Fruit fly (Drosophila melanogaster) whole organism, embryonic: ENCODE results near the gene CG4593.

Experiments used
- Antp ChIP-seq: fragments of 200-800 bp; sonication (Bioruptor generic); optimal IDR thresholded peaks from 3 replicates; lab custom pipeline; 2016; ENCODE audit warnings: missing biosample characterization, missing genetic modification characterization
- Atf6 ChIP-seq: fragments of 200-800 bp; sonication (Bioruptor generic); IDR thresholded peaks from 2 replicates; pipeline ENCODE4 v1.3.6; 2022; ENCODE audit warnings: missing biosample characterization, missing genetic modification characterization
- Bteb2 ChIP-seq: fragments of 200-800 bp; sonication (Bioruptor generic); optimal IDR thresholded peaks from 2 replicates; lab custom pipeline; 2016; ENCODE audit warnings: missing biosample characterization, missing genetic modification characterization
- CG10543 ChIP-seq: fragments of 200-800 bp; sonication (Bioruptor generic); optimal IDR thresholded peaks from 3 replicates; lab custom pipeline; 2017; ENCODE audit warnings: missing biosample characterization, mild to moderate bottlenecking, missing genetic modification characterization, moderate library complexity
- CG11093 ChIP-seq: fragments of 200-800 bp; sonication (Bioruptor generic); IDR thresholded peaks from 3 replicates; pipeline ENCODE4 v1.3.6; 2022; ENCODE audit warnings: missing biosample characterization, missing genetic modification characterization
- CG12659 ChIP-seq: fragments of 200-800 bp; sonication (Bioruptor generic); optimal IDR thresholded peaks from 3 replicates; lab custom pipeline; 2017; ENCODE audit warnings: mild to moderate bottlenecking, missing biosample characterization, missing genetic modification reagents, missing genetic modification characterization
- CG16815 ChIP-seq: fragments of 200-800 bp; sonication (Bioruptor generic); optimal IDR thresholded peaks from 3 replicates; lab custom pipeline; 2017; ENCODE audit warnings: missing biosample characterization, mild to moderate bottlenecking, missing genetic modification characterization
- CG18011 ChIP-seq: fragments of 200-800 bp; sonication (Bioruptor generic); optimal IDR thresholded peaks from 2 replicates; lab custom pipeline; 2017; ENCODE audit warnings: missing biosample characterization, missing genetic modification characterization, mild to moderate bottlenecking, moderate library complexity, missing genotype
- CG18599 ChIP-seq: fragments of 200-800 bp; sonication (Bioruptor generic); optimal IDR thresholded peaks from 3 replicates; lab custom pipeline; 2017; ENCODE audit warnings: missing biosample characterization, missing genetic modification characterization, mild to moderate bottlenecking, moderate library complexity, missing genetic modification reagents
- CG18764 ChIP-seq: fragments of 200-800 bp; sonication (Bioruptor generic); optimal IDR thresholded peaks from 3 replicates; lab custom pipeline; 2016; ENCODE audit warnings: missing biosample characterization, missing genetic modification characterization
- CG2120 ChIP-seq: fragments of 200-800 bp; sonication (Bioruptor generic); optimal IDR thresholded peaks from 3 replicates; lab custom pipeline; 2016; ENCODE audit warnings: missing biosample characterization, missing genetic modification characterization
- CG2199 ChIP-seq: fragments of 200-800 bp; sonication (Bioruptor generic); IDR thresholded peaks from 3 replicates; pipeline ENCODE4 v1.3.6; 2022; ENCODE audit warnings: missing biosample characterization, missing genetic modification characterization
- CG34376 ChIP-seq: fragments of 200-800 bp; sonication (Bioruptor generic); optimal IDR thresholded peaks from 2 replicates; lab custom pipeline; 2018; ENCODE audit warnings: missing biosample characterization, mild to moderate bottlenecking, missing genetic modification characterization
- CG4820 ChIP-seq: fragments of 200-800 bp; sonication (Bioruptor generic); optimal IDR thresholded peaks from 3 replicates; lab custom pipeline; 2016; ENCODE audit warnings: missing biosample characterization, missing genetic modification characterization
- CG5180 ChIP-seq: fragments of 200-800 bp; sonication (Bioruptor generic); optimal IDR thresholded peaks from 3 replicates; lab custom pipeline; 2017; ENCODE audit warnings: missing biosample characterization, missing genetic modification characterization, mild to moderate bottlenecking, moderate library complexity, missing genetic modification reagents
- CG7745 ChIP-seq: fragments of 200-800 bp; sonication (Bioruptor generic); optimal IDR thresholded peaks from 2 replicates; lab custom pipeline; 2018; ENCODE audit warnings: missing biosample characterization, mild to moderate bottlenecking, missing genetic modification characterization, moderate library complexity
- CG7987 ChIP-seq: fragments of 200-800 bp; sonication (Bioruptor generic); optimal IDR thresholded peaks from 2 replicates; lab custom pipeline; 2018; ENCODE audit warnings: missing biosample characterization, mild to moderate bottlenecking, missing genetic modification characterization, moderate library complexity
- CG8924 ChIP-seq: fragments of 200-800 bp; optimal IDR thresholded peaks from 3 replicates; lab custom pipeline; 2019; ENCODE audit warnings: missing biosample characterization, mild to moderate bottlenecking, missing genetic modification characterization, moderate library complexity
- CG9609 ChIP-seq: fragments of 200-800 bp; sonication (Bioruptor generic); optimal IDR thresholded peaks from 3 replicates; lab custom pipeline; 2016; ENCODE audit warnings: missing biosample characterization, missing genetic modification characterization
- CG9932 ChIP-seq: fragments of 200-800 bp; sonication (Bioruptor generic); IDR thresholded peaks from 2 replicates; pipeline ENCODE4 v1.3.6; 2022; ENCODE audit warnings: missing biosample characterization, missing genetic modification characterization
- Deaf1 ChIP-seq: fragments of 200-800 bp; optimal IDR thresholded peaks from 3 replicates; lab custom pipeline; 2019; ENCODE audit warnings: missing biosample characterization, mild to moderate bottlenecking, missing genetic modification characterization, moderate library complexity
- Drgx ChIP-seq: fragments of 200-800 bp; sonication (Bioruptor generic); IDR thresholded peaks from 2 replicates; pipeline ENCODE4 v1.3.6; 2022; ENCODE audit warnings: missing biosample characterization, missing genetic modification characterization
- E2f2 ChIP-seq: fragments of 200-800 bp; sonication (Bioruptor generic); IDR thresholded peaks from 2 replicates; pipeline ENCODE4 v1.3.6; 2022; ENCODE audit warnings: missing biosample characterization, missing genetic modification characterization
- Eip74EF ChIP-seq, 2 experiments: fragments of 200-800 bp in 1 of 2; fragments of >200 bp in 1 of 2; sonication (Bioruptor generic) in 1 of 2; optimal IDR thresholded peaks; 2 replicates each; lab custom pipeline; 2017 to 2019; ENCODE audit warnings: missing biosample characterization in 2 of 2, missing genetic modification characterization in 2 of 2, mild to moderate bottlenecking in 1 of 2, moderate library complexity in 1 of 2
- HLH3B ChIP-seq: fragments of 200-800 bp; sonication (Bioruptor generic); IDR thresholded peaks from 2 replicates; pipeline ENCODE4 v1.3.6; 2022; ENCODE audit warnings: missing biosample characterization, missing genetic modification characterization
- Hr51 ChIP-seq, 2 experiments: fragments of 200-800 bp; sonication (Bioruptor generic); optimal IDR thresholded peaks; 2 replicates in 1 of 2; 3 replicates in 1 of 2; lab custom pipeline; 2016 to 2018; ENCODE audit warnings: missing biosample characterization in 2 of 2, missing genetic modification characterization in 2 of 2, mild to moderate bottlenecking in 1 of 2, moderate library complexity in 1 of 2
- Mes4 ChIP-seq: fragments of 200-800 bp; sonication (Bioruptor generic); optimal IDR thresholded peaks from 2 replicates; lab custom pipeline; 2016; ENCODE audit warnings: missing biosample characterization, missing genetic modification characterization
- Scr ChIP-seq: fragments of 200-800 bp; sonication (Bioruptor generic); IDR thresholded peaks from 2 replicates; pipeline ENCODE4 v1.3.6; 2022; ENCODE audit warnings: missing biosample characterization, missing genetic modification characterization; ENCODE audit not compliant: partially characterized antibody
- Trl ChIP-seq, 3 experiments: fragments of >200 bp in 2 of 3; fragments of 200-800 bp in 1 of 3; sonication (Bioruptor generic) in 1 of 3; optimal IDR thresholded peaks; 2 replicates in 1 of 3; 3 replicates in 2 of 3; lab custom pipeline; 2016 to 2017; ENCODE audit warnings: missing biosample characterization in 1 of 3, missing genetic modification characterization in 1 of 3
- abd-A ChIP-seq: fragments of 200-800 bp; sonication (Bioruptor generic); optimal IDR thresholded peaks from 3 replicates; lab custom pipeline; 2019; ENCODE audit warnings: missing biosample characterization, mild to moderate bottlenecking, missing genetic modification characterization, moderate library complexity
- cg ChIP-seq: fragments of 200-800 bp; sonication (Bioruptor generic); optimal IDR thresholded peaks from 3 replicates; lab custom pipeline; 2019; ENCODE audit warnings: missing biosample characterization, mild to moderate bottlenecking, missing genetic modification characterization, moderate library complexity
- chinmo ChIP-seq: fragments of 200-800 bp; sonication (Bioruptor generic); IDR thresholded peaks from 4 replicates; pipeline ENCODE4 v1.3.6; 2022; ENCODE audit warnings: missing biosample characterization, missing genetic modification characterization; ENCODE audit not compliant: partially characterized antibody
- ci ChIP-seq: fragments of 200-800 bp; sonication (Bioruptor generic); IDR thresholded peaks from 3 replicates; pipeline ENCODE4 v1.3.6; 2022; ENCODE audit warnings: missing biosample characterization, missing genetic modification characterization
- dmrt99B ChIP-seq: fragments of 200-800 bp; sonication (Bioruptor generic); optimal IDR thresholded peaks from 2 replicates; lab custom pipeline; 2018; ENCODE audit warnings: missing biosample characterization, mild to moderate bottlenecking, missing genetic modification characterization, moderate library complexity
- gcm ChIP-seq: fragments of 200-800 bp; sonication (Bioruptor generic); optimal IDR thresholded peaks from 2 replicates; lab custom pipeline; 2019; ENCODE audit warnings: missing biosample characterization, mild to moderate bottlenecking, missing genetic modification characterization, moderate library complexity
- her ChIP-seq: fragments of 200-800 bp; sonication (Bioruptor generic); optimal IDR thresholded peaks from 2 replicates; lab custom pipeline; 2016; ENCODE audit warnings: missing biosample characterization, missing genetic modification characterization
- hkb ChIP-seq, 2 experiments: fragments of 200-800 bp in 1 of 2; fragments of >200 bp in 1 of 2; sonication (Bioruptor generic) in 1 of 2; IDR thresholded peaks in 1 of 2; optimal IDR thresholded peaks in 1 of 2; 2 replicates each; pipeline versions ENCODE4 v1.3.6 to Lab custom; 2017 to 2022; ENCODE audit warnings: missing biosample characterization in 1 of 2, missing genetic modification characterization in 1 of 2
- kah ChIP-seq: fragments of 200-800 bp; sonication (Bioruptor generic); optimal IDR thresholded peaks from 2 replicates; lab custom pipeline; 2018; ENCODE audit warnings: missing biosample characterization, mild to moderate bottlenecking, missing genetic modification characterization
- mirr ChIP-seq: fragments of 200-800 bp; sonication (Bioruptor generic); optimal IDR thresholded peaks from 3 replicates; lab custom pipeline; 2018; ENCODE audit warnings: missing biosample characterization, mild to moderate bottlenecking, missing genetic modification characterization
- onecut ChIP-seq: fragments of 200-800 bp; sonication (Bioruptor generic); IDR thresholded peaks from 2 replicates; pipeline ENCODE4 v1.3.6; 2022; ENCODE audit warnings: missing biosample characterization, missing genetic modification characterization
- pan ChIP-seq, 4 experiments: fragments of >200 bp in 3 of 4; fragments of 200-800 bp in 1 of 4; sonication (Bioruptor generic) in 1 of 4; optimal IDR thresholded peaks in 3 of 4; IDR thresholded peaks in 1 of 4; 2 replicates each; pipeline versions ENCODE4 v1.3.6 to Lab custom; 2017 to 2022; ENCODE audit warnings: missing biosample characterization in 2 of 4, missing genetic modification characterization in 2 of 4, mixed read lengths in 1 of 4
- prd ChIP-seq, 3 experiments: fragments of >200 bp in 2 of 3; fragments of 200-800 bp in 1 of 3; sonication (Bioruptor generic) in 1 of 3; optimal IDR thresholded peaks in 2 of 3; IDR thresholded peaks in 1 of 3; 2 replicates in 2 of 3; 3 replicates in 1 of 3; pipeline versions ENCODE4 v1.3.6 to Lab custom; 2017 to 2022; ENCODE audit warnings: missing biosample characterization in 1 of 3, missing genetic modification characterization in 1 of 3
- schlank ChIP-seq: fragments of 200-800 bp; sonication (Bioruptor generic); optimal IDR thresholded peaks from 2 replicates; lab custom pipeline; 2018; ENCODE audit warnings: missing biosample characterization, mild to moderate bottlenecking, missing genetic modification characterization
- sd ChIP-seq: fragments of 200-800 bp; sonication (Bioruptor generic); optimal IDR thresholded peaks from 3 replicates; lab custom pipeline; 2018; ENCODE audit warnings: missing biosample characterization, mild to moderate bottlenecking, missing genetic modification characterization, moderate library complexity
- sens ChIP-seq: fragments of 200-800 bp; sonication (Bioruptor generic); peaks from one replicate; lab custom pipeline; 2016; ENCODE audit warnings: missing biosample characterization, missing genetic modification characterization
- ttk ChIP-seq: fragments of 200-800 bp; sonication (Bioruptor generic); IDR thresholded peaks from 2 replicates; pipeline ENCODE4 v2.1.2; 2022; ENCODE audit warnings: missing biosample characterization, missing genetic modification characterization
- yki ChIP-seq: fragments of >200 bp; optimal IDR thresholded peaks from 3 replicates; lab custom pipeline; 2018
- zf30C ChIP-seq: fragments of 200-800 bp; sonication (Bioruptor generic); optimal IDR thresholded peaks from 3 replicates; lab custom pipeline; 2018; ENCODE audit warnings: missing biosample characterization, mild to moderate bottlenecking, missing genetic modification characterization

CG4593 gene

DNA sequence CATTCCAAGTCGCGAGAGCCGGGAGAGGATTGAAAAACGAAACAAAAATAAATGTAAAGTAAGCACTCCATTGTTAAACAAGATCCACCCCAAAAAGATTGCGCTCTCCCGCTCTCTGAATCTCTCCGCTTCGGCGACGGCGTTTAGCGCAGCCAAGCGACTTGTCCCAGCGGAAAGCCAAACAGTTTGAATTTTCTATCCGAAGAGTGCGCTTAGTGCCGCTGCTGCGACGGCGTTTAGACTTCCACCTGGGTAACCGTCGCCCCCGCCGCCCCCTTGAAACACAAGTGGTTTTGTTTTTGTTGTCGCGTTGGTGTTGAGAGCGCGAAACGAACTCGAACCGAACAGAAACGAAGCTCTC lies 15.2 kb upstream of the CG4593 start, which contains the start of gene Inx2 (continued):
- TF ChIP-seq zf30C (no peak), dmrt99B (tag; lab: Kevin White, UChicago) (no peak), abd-A (tag; lab: Kevin White, UChicago) (peak; percentile 18), E2f2 (GFP tag; lab: Robert Waterston, UW) (peak; percentile 31; the same call in 1 of the 2 replicates), schlank (tag; lab: Kevin White, UChicago) (no peak), kah (peak; percentile 74), CG8924 (tag; lab: Kevin White, UChicago) (peak; percentile 32), CG18011 (GFP tag; lab: Kevin White, UChicago) (no peak), Mes4 (GFP tag; lab: Kevin White, UChicago) (peak; percentile 1), pan (optimal IDR thresholded peaks at IDR 0.05; lab: Kevin White, UChicago) (no peak), pan (GFP tag; optimal IDR thresholded peaks at IDR 0.05 in 1 of 2, IDR thresholded peaks at IDR 0.05 in 1 of 2) (peak in 1 of 2 experiments; percentile 20), CG7987 (peak; percentile 62), CG10543 (GFP tag; lab: Kevin White, UChicago) (peak; percentile 82), HLH3B (GFP tag; lab: Robert Waterston, UW) (0 out of 2 replicates have a peak, but pooled peaks have one; percentile 15), Hr51 (GFP tag; optimal IDR thresholded peaks at IDR 0.05; lab: Kevin White, UChicago) (peak in 1 of 2 experiments; percentile 26), CG11093 (GFP tag; lab: Robert Waterston, UW) (no peak), CG34376 (GFP tag; lab: Kevin White, UChicago) (peak; percentile 62), sd (tag; lab: Kevin White, UChicago) (peak; percentile 54), Scr (GFP tag; lab: Robert Waterston, UW) (peak; percentile 26), CG9932 (GFP tag; lab: Robert Waterston, UW) (peak; percentile 28; the same call in 1 of the 2 replicates), CG18599 (GFP tag; lab: Kevin White, UChicago) (peak; percentile 48), CG9609 (GFP tag; lab: Kevin White, UChicago) (no peak), Trl (optimal IDR thresholded peaks at IDR 0.05; lab: Kevin White, UChicago) (peak; percentile 88 to 94), Trl (GFP tag; optimal IDR thresholded peaks at IDR 0.05; lab: Kevin White, UChicago) (peak; percentile 57), chinmo (GFP tag; lab: Robert Waterston, UW) (peak; percentile 92), Bteb2 (GFP tag; lab: Kevin White, UChicago) (peak; percentile 9), Deaf1 (peak; percentile 99), prd (optimal IDR thresholded peaks at IDR 0.05; lab: Kevin White, UChicago) (no peak), prd (GFP tag; IDR thresholded peaks at IDR 0.05; lab: Robert Waterston, UW) (0 out of 3 replicates have a peak, but pooled peaks have one; percentile 22), CG4820 (GFP tag; lab: Kevin White, UChicago) (no peak), CG7745 (peak; percentile 7), hkb (optimal IDR thresholded peaks at IDR 0.05; lab: Kevin White, UChicago) (no peak), hkb (GFP tag; IDR thresholded peaks at IDR 0.05; lab: Robert Waterston, UW) (peak; percentile 48), ttk (0 out of 2 replicates have a peak, but pooled peaks have one; percentile 19), CG2120 (GFP tag; lab: Kevin White, UChicago) (no peak), ci (GFP tag; lab: Robert Waterston, UW) (peak; percentile 85), CG2199 (GFP tag; lab: Robert Waterston, UW) (peak; percentile 79), her (GFP tag; lab: Kevin White, UChicago) (peak; percentile 52), Eip74EF (GFP tag; optimal IDR thresholded peaks at IDR 0.05; lab: Kevin White, UChicago) (no peak), sens (GFP tag; lab: Kevin White, UChicago) (peak; percentile 58), CG12659 (GFP tag; lab: Kevin White, UChicago) (peak; percentile 9), CG16815 (no peak), CG18764 (GFP tag; lab: Kevin White, UChicago) (no peak), Antp (peak; percentile 13), mirr (peak; percentile 76), CG5180 (GFP tag; lab: Kevin White, UChicago) (peak; percentile 92), Drgx (GFP tag; lab: Robert Waterston, UW) (peak; percentile 12; the same call in 1 of the 2 replicates), cg (no peak), yki (lab: Kevin White, UChicago) (peak; percentile 65), onecut (GFP tag; lab: Robert Waterston, UW) (peak; percentile 32), gcm (GFP tag; lab: Kevin White, UChicago) (peak; percentile 6), Atf6 (no peak)
